Worm (Caenorhabditis elegans): ENCODE data around the gene nhr-127.

The nhr-127 gene

DNA sequence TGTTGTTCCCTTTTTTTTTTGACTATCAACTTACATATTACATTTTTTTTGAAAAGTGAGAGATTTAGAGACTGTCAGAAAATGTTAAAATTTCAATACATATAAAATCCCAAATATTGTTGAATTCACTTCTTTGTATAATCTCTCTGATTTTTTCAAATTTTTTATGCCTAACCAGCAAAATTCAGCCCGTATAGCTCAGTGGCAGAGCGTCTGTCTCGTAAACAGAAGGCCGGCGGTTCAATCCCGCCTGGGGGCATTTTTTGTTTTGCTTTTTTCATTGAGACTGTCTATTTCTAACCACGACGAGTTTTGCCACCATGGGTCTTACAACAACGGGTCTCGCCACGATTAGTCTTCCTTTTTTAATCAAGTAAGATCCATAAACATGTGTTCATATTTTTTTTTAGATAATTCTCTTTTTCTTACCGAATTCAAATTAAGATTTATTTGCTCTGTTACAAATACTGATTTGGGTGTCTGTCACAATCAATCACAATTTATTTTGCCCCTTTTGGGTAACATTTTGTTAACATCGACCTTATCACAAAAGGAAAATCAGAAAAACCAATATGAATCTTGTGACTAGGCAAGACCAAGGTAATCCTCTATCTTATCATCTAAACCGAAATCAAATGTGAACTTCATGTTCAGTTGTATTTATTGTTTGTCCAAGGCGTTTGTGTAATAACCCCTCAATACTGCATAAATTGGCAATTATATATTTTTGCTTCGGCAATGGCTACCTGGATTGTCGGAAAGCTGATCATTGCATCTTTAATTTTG lies 40.6 kb upstream of the nhr-127 start, which contains the start of gene glc-1:
Gene glc-1 (plus strand): TSS at position 663 of the 786 bp plus-strand sequence.
- TF ChIP-seq lin-35 (GFP tag; optimal IDR thresholded peaks at IDR 0.05) (peak in 1 of 2 experiments; percentile 9), elt-2 (tag; optimal IDR thresholded peaks at IDR 0.05) (peak; percentile 15), elt-3 (tag; optimal IDR thresholded peaks at IDR 0.05) (peak in 1 of 6 experiments; percentile 87), blmp-1 (tag; optimal IDR thresholded peaks at IDR 0.05) (peak; percentile 30), ceh-88 (GFP tag; IDR thresholded peaks at IDR 0.05) (no peak), aha-1 (tag; optimal IDR thresholded peaks at IDR 0.05) (no peak)

DNA sequence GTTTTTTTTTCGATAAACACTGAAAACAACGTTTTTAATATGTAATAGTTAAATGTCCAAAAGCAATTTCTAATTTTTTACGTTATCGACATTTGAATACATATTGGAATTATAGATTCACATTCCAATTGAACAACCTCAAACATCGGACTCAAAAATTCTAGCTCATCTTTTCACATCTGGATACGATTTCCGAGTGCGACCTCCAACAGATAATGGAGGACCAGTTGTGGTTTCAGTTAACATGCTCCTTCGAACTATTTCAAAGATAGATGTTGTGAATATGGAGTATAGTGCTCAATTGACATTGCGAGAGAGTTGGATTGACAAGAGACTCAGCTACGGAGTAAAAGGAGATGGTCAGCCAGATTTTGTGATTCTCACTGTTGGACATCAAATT lies 39.8 kb upstream of the nhr-127 start:
- TF ChIP-seq C16A3.4 (tag; optimal IDR thresholded peaks at IDR 0.05) (no peak), ceh-90 (tag; optimal IDR thresholded peaks at IDR 0.05) (no peak), ceh-63 (GFP tag; optimal IDR thresholded peaks at IDR 0.05) (no peak), alr-1 (tag; optimal IDR thresholded peaks at IDR 0.05; ENCODE audit: borderline replicate concordance) (no peak)

DNA sequence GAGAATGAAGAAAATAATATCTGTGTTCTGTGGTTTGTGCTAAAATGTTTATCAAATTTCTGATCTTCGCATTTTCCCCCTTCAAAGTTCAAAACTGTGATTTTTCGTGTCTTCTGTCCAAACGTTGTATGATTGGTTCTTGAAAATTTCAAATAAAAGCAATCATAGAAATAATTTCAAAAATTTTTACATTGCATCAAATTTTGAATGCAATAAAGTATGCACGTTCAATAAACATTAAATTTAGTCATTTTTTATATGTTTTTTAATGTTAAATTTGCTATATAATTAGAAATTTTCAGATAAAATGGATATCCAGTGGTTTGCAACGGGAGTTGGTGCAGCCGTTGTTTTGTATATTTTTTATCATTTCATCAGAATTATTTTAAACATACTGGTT lies 35.8 kb upstream of the nhr-127 start, which contains the start of gene stdh-2:
Gene stdh-2 (plus strand): TSS at position 301 of the 400 bp plus-strand sequence.
- TF ChIP-seq aly-2 (tag; optimal IDR thresholded peaks at IDR 0.05) (no peak), efl-1 (optimal IDR thresholded peaks at IDR 0.05) (no peak), efl-1 (GFP tag; optimal IDR thresholded peaks at IDR 0.05 in 1 of 2) (no peak), elt-3 (tag; optimal IDR thresholded peaks at IDR 0.05) (no peak), ceh-82 (tag; optimal IDR thresholded peaks at IDR 0.05) (no peak), unc-86 (tag; optimal IDR thresholded peaks at IDR 0.05) (no peak)

DNA sequence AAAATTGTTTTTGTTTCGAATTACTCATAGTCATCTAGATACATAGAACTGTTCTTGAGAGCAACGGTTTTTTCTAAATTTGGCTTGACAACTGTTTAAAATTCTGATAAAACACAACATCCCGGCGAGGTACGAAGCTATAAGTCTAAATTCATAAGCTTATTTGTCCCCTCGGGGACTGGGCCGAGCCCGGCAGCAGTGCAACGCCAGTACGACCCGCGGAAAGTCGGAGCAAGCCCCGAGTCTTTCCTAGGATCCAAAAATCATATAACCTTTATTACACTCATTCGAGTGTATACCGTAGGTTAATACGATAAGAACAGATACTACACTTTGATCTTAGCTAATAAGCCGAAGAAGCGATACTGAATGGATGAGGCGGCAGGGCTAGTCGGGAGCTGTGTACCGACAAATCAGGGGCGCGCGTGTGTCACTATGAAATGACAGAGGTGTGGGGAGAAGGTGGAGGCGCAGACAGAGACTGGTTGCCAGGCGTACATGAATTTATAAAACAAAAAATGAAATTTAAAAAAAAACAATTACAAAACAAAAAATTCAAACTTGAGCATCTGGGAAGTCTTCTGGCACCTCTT lies 34.2 kb upstream of the nhr-127 start:
- peak; percentile 69 for TF ChIP-seq snpc-4 (tag; optimal IDR thresholded peaks at IDR 0.05)
- TF ChIP-seq pax-3 (tag; optimal IDR thresholded peaks at IDR 0.05), result no peak

DNA sequence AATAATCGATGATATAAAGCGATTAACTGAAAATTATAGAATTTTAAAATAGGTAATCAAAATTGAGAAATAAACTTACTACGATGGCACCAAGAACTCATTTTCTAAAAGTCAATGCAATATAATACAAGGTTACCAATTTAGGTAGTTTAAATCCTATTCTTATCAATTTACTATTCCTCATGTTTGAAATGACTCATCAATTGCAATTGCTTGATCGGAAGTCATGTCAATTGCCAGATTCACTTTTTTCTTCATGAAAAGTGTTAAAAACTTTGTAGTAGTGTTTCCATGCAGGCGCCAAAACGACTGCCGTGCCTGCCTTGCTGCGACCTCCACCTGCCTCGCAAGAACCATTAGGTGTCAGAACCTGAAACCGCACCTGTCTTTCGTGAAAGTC lies 33.2 kb upstream of the nhr-127 start, which contains the start of gene F11A5.13:
Gene F11A5.13 (minus strand): TSS at position 101 of the 400 bp plus-strand sequence.
- TF ChIP-seq ces-1 (GFP tag; optimal IDR thresholded peaks at IDR 0.05) (no peak), C34B4.2 (tag; optimal IDR thresholded peaks at IDR 0.05) (no peak), mep-1 (tag; optimal IDR thresholded peaks at IDR 0.05) (no peak), fkh-4 (tag; optimal IDR thresholded peaks at IDR 0.05; ENCODE audit: borderline replicate concordance) (no peak), aly-2 (tag; optimal IDR thresholded peaks at IDR 0.05) (no peak), mdl-1 (tag; optimal IDR thresholded peaks at IDR 0.05) (no peak), nhr-20 (tag; optimal IDR thresholded peaks at IDR 0.05) (no peak), lin-39 (tag; optimal IDR thresholded peaks at IDR 0.05) (no peak), blmp-1 (tag; optimal IDR thresholded peaks at IDR 0.05) (no peak), pax-3 (tag; optimal IDR thresholded peaks at IDR 0.05) (no peak), aha-1 (tag; optimal IDR thresholded peaks at IDR 0.05) (no peak), nhr-19 (GFP tag; conservative IDR thresholded peaks at IDR 0.05) (no peak), hlh-4 (tag; optimal IDR thresholded peaks at IDR 0.05) (no peak), efl-1 (optimal IDR thresholded peaks at IDR 0.05) (no peak), efl-1 (GFP tag; optimal IDR thresholded peaks at IDR 0.05 in 1 of 2) (no peak)

DNA sequence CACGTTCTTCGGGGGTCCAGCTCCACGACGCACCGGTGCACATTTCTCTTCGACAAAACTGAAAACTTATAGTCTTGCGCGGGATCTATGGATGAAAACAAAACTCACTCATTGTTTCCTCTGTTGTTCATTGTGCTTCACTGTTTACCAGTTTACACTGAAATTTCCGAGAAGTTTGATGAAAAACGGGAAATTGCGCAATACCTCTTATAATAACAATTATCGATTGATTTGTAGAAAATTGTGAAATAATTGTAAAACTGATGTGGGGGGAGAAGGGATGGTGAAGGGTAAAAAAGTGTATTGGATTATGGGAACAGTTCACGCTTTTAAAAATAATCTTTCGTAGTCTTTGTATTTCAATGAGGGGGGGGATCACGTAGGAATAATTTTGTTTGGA lies 30.3 kb upstream of the nhr-127 start:
- TF ChIP-seq ces-1 (GFP tag; optimal IDR thresholded peaks at IDR 0.05), result no peak
- TF ChIP-seq aly-2 (tag; optimal IDR thresholded peaks at IDR 0.05), result no peak
- TF ChIP-seq xbp-1 (tag; optimal IDR thresholded peaks at IDR 0.05), result no peak

DNA sequence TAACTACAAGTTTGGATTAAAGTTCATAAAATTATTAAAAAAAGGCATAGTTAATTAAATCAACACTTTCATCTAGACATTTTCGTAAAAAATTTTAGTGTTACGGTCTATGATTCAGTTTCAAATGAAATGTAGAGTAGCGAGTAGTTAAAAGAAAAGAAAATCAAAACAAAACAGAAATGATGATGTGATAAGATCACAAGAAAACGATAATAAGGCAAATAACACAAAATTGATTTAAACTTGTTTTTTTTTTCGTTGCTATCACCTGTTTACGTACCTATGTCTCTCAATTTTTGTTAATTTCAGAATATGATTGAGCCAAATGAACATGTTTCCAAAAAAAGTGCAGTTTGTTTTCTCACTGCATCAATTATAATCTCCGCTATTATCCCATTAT lies 29.9 kb upstream of the nhr-127 start, which contains the start of the genes F21H7.2 and F21H7.12:
Gene F21H7.2 (minus strand): TSS at position 101 of the 400 bp plus-strand sequence.
Gene F21H7.12 (plus strand): TSS at position 270 of the 400 bp plus-strand sequence.
- TF ChIP-seq nhr-237 (tag; optimal IDR thresholded peaks at IDR 0.05), result no peak
- TF ChIP-seq egl-27 (tag; optimal IDR thresholded peaks at IDR 0.05), result no peak
- no peak for TF ChIP-seq sptf-1 (tag; optimal IDR thresholded peaks at IDR 0.05)
- peak in 1 of 6 experiments; percentile 18 for TF ChIP-seq elt-3 (tag; optimal IDR thresholded peaks at IDR 0.05)
- no peak for TF ChIP-seq efl-3 (GFP tag; optimal IDR thresholded peaks at IDR 0.05)
- no peak for TF ChIP-seq tlp-1 (tag; optimal IDR thresholded peaks at IDR 0.05)
- TF ChIP-seq nhr-47 (tag; optimal IDR thresholded peaks at IDR 0.05), result no peak

Measured in whole organism, L1 larva.